Worm (Caenorhabditis elegans): ENCODE results near the gene cwp-1.

The cwp-1 gene

ce11 chrV:4794308-4794707 lies 46.8 kb downstream of the cwp-1 start, which contains the start of gene R02F11.2:
Gene R02F11.2 (plus strand): TSS chrV:4794599.
- TF ChIP-seq hmbx-1 (tag; optimal IDR thresholded peaks at IDR 0.05) (no peak), ceh-36 (tag; optimal IDR thresholded peaks at IDR 0.05) (no peak), tbx-11 (GFP tag; IDR thresholded peaks at IDR 0.05) (no peak), ets-7 (tag; optimal IDR thresholded peaks at IDR 0.05) (no peak), tra-4 (tag; optimal IDR thresholded peaks at IDR 0.05) (no peak)

DNA sequence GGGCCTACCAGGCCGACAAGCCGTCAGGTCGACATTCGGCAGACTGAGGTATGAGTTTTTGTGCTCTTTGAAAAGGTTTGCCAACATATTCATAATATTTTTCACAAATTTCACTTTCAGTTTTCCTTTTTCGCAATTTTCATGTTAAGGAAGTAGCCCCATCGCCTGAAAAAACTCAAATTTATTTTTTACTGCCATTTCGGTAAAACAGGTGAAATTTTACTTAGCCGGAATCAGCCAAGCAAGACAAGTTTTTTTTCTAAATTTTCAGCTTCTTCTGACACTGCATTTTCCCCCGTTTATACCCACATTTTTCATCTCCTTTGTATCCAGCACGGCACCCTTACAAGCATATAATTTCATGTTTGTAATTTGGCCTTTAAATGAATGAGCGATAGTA lies 49.5 kb downstream of the cwp-1 start, which contains the start of gene R02F11.11:
Gene R02F11.11, plus strand, starts transcription at position 301 of the 400 bp plus-strand sequence.
- TF ChIP-seq tra-4 (tag; optimal IDR thresholded peaks at IDR 0.05) (no peak), hmg-4 (GFP tag; optimal IDR thresholded peaks at IDR 0.05) (no peak), tbx-37 (GFP tag; conservative IDR thresholded peaks at IDR 0.05) (no peak), hmbx-1 (tag; optimal IDR thresholded peaks at IDR 0.05) (no peak), hnd-1 (tag; optimal IDR thresholded peaks at IDR 0.05) (no peak), ama-1 (optimal IDR thresholded peaks at IDR 0.05) (no peak), pes-1 (GFP tag; IDR thresholded peaks at IDR 0.05) (no peak), sea-1 (GFP tag; conservative IDR thresholded peaks at IDR 0.05) (no peak), flt-1 (GFP tag; IDR thresholded peaks at IDR 0.05) (no peak), ets-7 (tag; optimal IDR thresholded peaks at IDR 0.05) (no peak), B0310.2 (tag; optimal IDR thresholded peaks at IDR 0.05) (no peak)

All from whole organism, early embryonic.